Worm (Caenorhabditis elegans) whole organism, L4/young adult: ENCODE measurements around the gene rabx-5.

Experiments used
- dao-5 ChIP-seq: sonication (generic microtip); optimal IDR thresholded peaks from 2 replicates; lab custom pipeline; 2016; ENCODE audit warnings: missing genotype, missing genetic modification characterization, moderate library complexity, missing compliant biosample characterization
- him-1 ChIP-seq: sonication (generic microtip); optimal IDR thresholded peaks from 2 replicates; lab custom pipeline; 2016; ENCODE audit warnings: missing genotype, missing genetic modification reagents, missing genetic modification characterization, missing compliant biosample characterization

DNA sequence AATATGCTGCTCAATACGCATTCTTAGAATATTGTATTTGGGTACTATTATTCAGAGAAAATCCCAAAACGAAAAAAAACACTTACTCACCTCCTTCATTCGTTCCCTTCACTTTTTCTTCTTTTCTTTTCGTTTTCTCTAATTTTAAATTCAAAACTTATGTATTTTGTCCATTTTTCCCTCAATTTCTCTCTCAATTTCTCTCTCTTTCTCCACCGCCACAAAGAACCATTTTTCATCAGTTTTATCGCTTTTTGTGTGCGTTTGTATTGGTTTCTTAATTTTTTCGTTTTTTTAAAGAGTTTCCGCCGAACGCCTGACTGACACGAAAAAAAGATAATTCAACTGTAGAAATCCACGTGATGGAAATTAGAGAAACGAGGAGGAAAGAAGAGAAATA, 49.6 kb downstream of the rabx-5 start, which contains the start of gene cnt-2:
- TF ChIP-seq dao-5 (tag; lab: Kevin White, UChicago), result no peak
- TF ChIP-seq him-1 (tag; lab: Kevin White, UChicago), result no peak
